Worm (Caenorhabditis elegans) whole organism, L4 larva: ENCODE measurements around the gene otpl-3.

ENCODE experiments used
- Y5F2A.4 ChIP-seq: fragments of 200-800 bp; sonication (Bioruptor generic); optimal IDR thresholded peaks from 2 replicates; lab custom pipeline; 2018; ENCODE audit warnings: mild to moderate bottlenecking, missing genetic modification characterization, missing compliant biosample characterization
- aly-2 ChIP-seq: sonication (generic microtip); optimal IDR thresholded peaks from 2 replicates; lab custom pipeline; 2018; ENCODE audit warnings: missing biosample characterization, missing genetic modification characterization
- arid-1 ChIP-seq: fragments of 200-800 bp; sonication (Bioruptor generic); conservative IDR thresholded peaks from 2 replicates; pipeline ENCODE4 v1.3.6; 2022; ENCODE audit warnings: missing genetic modification reagents, missing genetic modification characterization, missing compliant biosample characterization
- ceh-20 ChIP-seq: fragments of 200-800 bp; sonication (Bioruptor generic); IDR thresholded peaks from 2 replicates; pipeline ENCODE4 v1.3.6; 2022; ENCODE audit warnings: missing genetic modification reagents, missing genetic modification characterization, missing compliant biosample characterization
- fos-1 ChIP-seq: fragments of 150-350 bp; optimal IDR thresholded peaks from 2 replicates; lab custom pipeline; 2014; ENCODE audit warnings: missing biosample characterization, missing genetic modification characterization
- jun-1 ChIP-seq: fragments of 150-350 bp; optimal IDR thresholded peaks from 2 replicates; lab custom pipeline; 2014; ENCODE audit warnings: missing biosample characterization, missing genetic modification reagents, missing genetic modification characterization
- mep-1 ChIP-seq: fragments of 150-350 bp; sonication (generic microtip); optimal IDR thresholded peaks from 3 replicates; lab custom pipeline; 2014; ENCODE audit warnings: missing biosample characterization, missing genetic modification characterization
- nhr-28 ChIP-seq: fragments of 150-350 bp; optimal IDR thresholded peaks from 2 replicates; lab custom pipeline; 2014; ENCODE audit warnings: missing biosample characterization, missing genetic modification characterization
- nhr-76 ChIP-seq: fragments of 150-350 bp; optimal IDR thresholded peaks from 2 replicates; lab custom pipeline; 2014; ENCODE audit warnings: missing biosample characterization, missing genetic modification characterization
- pha-4 ChIP-seq, 2 experiments: fragments of 150-350 bp in 1 of 2; fragments of 200-800 bp in 1 of 2; sonication (Bioruptor generic) in 1 of 2; IDR thresholded peaks in 1 of 2; optimal IDR thresholded peaks in 1 of 2; 2 replicates each; pipeline versions ENCODE4 v1.3.6 to Lab custom; 2014 to 2022; ENCODE audit warnings: missing genetic modification characterization in 2 of 2, missing genetic modification reagents in 2 of 2, missing biosample characterization in 1 of 2, missing compliant biosample characterization in 1 of 2

DNA sequence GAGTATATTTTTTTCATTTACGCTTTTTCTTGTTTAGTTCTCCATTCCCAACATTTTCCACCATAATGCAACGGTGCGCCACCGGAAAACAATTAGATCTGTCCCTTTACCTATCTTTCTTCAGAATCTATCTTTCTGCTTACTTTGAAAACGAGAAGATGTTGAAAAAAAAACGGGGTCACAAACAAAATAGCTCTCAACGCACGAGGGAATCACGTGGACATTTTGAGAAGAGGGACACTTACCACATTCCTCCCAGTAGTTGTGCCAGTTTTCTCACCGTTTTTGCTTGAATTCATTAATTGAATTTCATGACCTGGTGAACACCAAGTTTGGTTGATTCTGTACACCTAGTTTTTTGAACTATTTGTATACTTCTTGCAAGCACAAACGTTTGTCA lies 8.4 kb downstream of the otpl-3 start:
- TF ChIP-seq nhr-76 (tag; lab: Kevin White, UChicago) = no peak
- TF ChIP-seq Y5F2A.4 = no peak
- TF ChIP-seq jun-1 (tag; lab: Kevin White, UChicago) = no peak
- no peak for TF ChIP-seq mep-1 (tag; lab: Kevin White, UChicago)
- no peak for TF ChIP-seq nhr-28 (tag; lab: Kevin White, UChicago)
- TF ChIP-seq pha-4 (GFP tag; IDR thresholded peaks at IDR 0.05; lab: Robert Waterston, UW) = no peak
- TF ChIP-seq pha-4 (tag; optimal IDR thresholded peaks at IDR 0.05; lab: Kevin White, UChicago) = no peak
- no peak for TF ChIP-seq arid-1
- no peak for TF ChIP-seq ceh-20 (GFP tag; lab: Robert Waterston, UW)
- no peak for TF ChIP-seq aly-2 (tag; lab: Kevin White, UChicago)
- TF ChIP-seq fos-1 = no peak
